Worm (Caenorhabditis elegans) whole organism, young adult: ENCODE results near the gene rnp-7.

ENCODE experiments used
- B0019.2 ChIP-seq: fragments of 200-800 bp; sonication (Bioruptor generic); conservative IDR thresholded peaks from 2 replicates; pipeline ENCODE4 v1.3.6; 2022; ENCODE audit warnings: missing genetic modification reagents, missing genetic modification characterization, missing compliant biosample characterization
- B0261.1 ChIP-seq: sonication (generic microtip); optimal IDR thresholded peaks from 2 replicates; lab custom pipeline; 2016; ENCODE audit warnings: mild to moderate bottlenecking, missing genetic modification characterization, moderate library complexity, missing compliant biosample characterization
- F22D6.2 ChIP-seq: sonication (generic microtip); optimal IDR thresholded peaks from 2 replicates; lab custom pipeline; 2016; ENCODE audit warnings: mild to moderate bottlenecking, missing genetic modification characterization, missing compliant biosample characterization
- F23B12.7 ChIP-seq: sonication (generic microtip); optimal IDR thresholded peaks from 2 replicates; lab custom pipeline; 2017; ENCODE audit warnings: missing genetic modification characterization, mild to moderate bottlenecking, missing compliant biosample characterization, antibody characterized with exemption, moderate library complexity; ENCODE audit not compliant: insufficient read depth
- F37B4.10 ChIP-seq: fragments of 200-800 bp; sonication (Bioruptor generic); IDR thresholded peaks from 2 replicates; pipeline ENCODE4 v1.3.6; 2022; ENCODE audit warnings: missing genetic modification characterization, missing compliant biosample characterization
- akir-1 ChIP-seq: fragments of 200-800 bp; sonication (Bioruptor generic); optimal IDR thresholded peaks from 2 replicates; lab custom pipeline; 2018; ENCODE audit warnings: mild to moderate bottlenecking, missing genetic modification characterization, moderate library complexity, missing compliant biosample characterization
- attf-3 ChIP-seq: fragments of 200-800 bp; sonication (Bioruptor generic); conservative IDR thresholded peaks from 2 replicates; pipeline ENCODE4 v1.3.6; 2022; ENCODE audit warnings: missing genetic modification reagents, missing genetic modification characterization, missing compliant biosample characterization
- attf-5 ChIP-seq: fragments of 200-800 bp; sonication (Bioruptor generic); optimal IDR thresholded peaks from 2 replicates; lab custom pipeline; 2018; ENCODE audit warnings: mild to moderate bottlenecking, missing genetic modification characterization, missing compliant biosample characterization
- ccch-3 ChIP-seq: fragments of 200-800 bp; sonication (Bioruptor generic); optimal IDR thresholded peaks from 2 replicates; lab custom pipeline; 2018; ENCODE audit warnings: mild to moderate bottlenecking, missing genetic modification characterization, missing compliant biosample characterization
- ceh-100 ChIP-seq: fragments of 200-800 bp; sonication (Bioruptor generic); IDR thresholded peaks from 2 replicates; pipeline ENCODE4 v1.3.6; 2022; ENCODE audit warnings: missing genetic modification reagents, missing genetic modification characterization, missing compliant biosample characterization
- dox-1 ChIP-seq: fragments of 200-800 bp; sonication (Bioruptor generic); IDR thresholded peaks from 2 replicates; pipeline ENCODE4 v1.3.6; 2022; ENCODE audit warnings: missing genetic modification reagents, missing genetic modification characterization, missing compliant biosample characterization
- hlh-26 ChIP-seq: fragments of 200-800 bp; sonication (Bioruptor generic); conservative IDR thresholded peaks from 2 replicates; pipeline ENCODE4 v1.3.6; 2022; ENCODE audit warnings: missing genetic modification reagents, missing genetic modification characterization, missing compliant biosample characterization
- hmg-1.2 ChIP-seq: fragments of 200-800 bp; sonication (Bioruptor generic); IDR thresholded peaks from 2 replicates; pipeline ENCODE4 v1.3.6; 2022; ENCODE audit warnings: missing genetic modification reagents, missing genetic modification characterization, missing compliant biosample characterization
- lag-1 ChIP-seq: fragments of 200-800 bp; sonication (Bioruptor generic); IDR thresholded peaks from 2 replicates; pipeline ENCODE4 v1.3.6; 2022; ENCODE audit warnings: missing genetic modification reagents, missing genetic modification characterization, missing compliant biosample characterization
- lin-26 ChIP-seq: fragments of 200-800 bp; sonication (Bioruptor generic); IDR thresholded peaks from 2 replicates; pipeline ENCODE4 v1.3.6; 2022; ENCODE audit warnings: missing genetic modification reagents, missing genetic modification characterization, missing compliant biosample characterization
- lin-40 ChIP-seq: sonication (generic microtip); optimal IDR thresholded peaks from 2 replicates; lab custom pipeline; 2016; ENCODE audit warnings: missing genetic modification characterization, mild to moderate bottlenecking, missing compliant biosample characterization, missing genotype, missing genetic modification reagents
- mes-4 ChIP-seq: sonication (generic microtip); optimal IDR thresholded peaks from 2 replicates; lab custom pipeline; 2016; ENCODE audit warnings: missing genotype, missing genetic modification characterization, missing compliant biosample characterization
- mxl-1 ChIP-seq: sonication (generic microtip); optimal IDR thresholded peaks from 2 replicates; lab custom pipeline; 2016; ENCODE audit warnings: missing genetic modification characterization, missing compliant biosample characterization
- nhr-80 ChIP-seq: sonication (generic microtip); optimal IDR thresholded peaks from 2 replicates; lab custom pipeline; 2016; ENCODE audit warnings: missing genetic modification characterization, missing compliant biosample characterization

rnp-7 gene

DNA sequence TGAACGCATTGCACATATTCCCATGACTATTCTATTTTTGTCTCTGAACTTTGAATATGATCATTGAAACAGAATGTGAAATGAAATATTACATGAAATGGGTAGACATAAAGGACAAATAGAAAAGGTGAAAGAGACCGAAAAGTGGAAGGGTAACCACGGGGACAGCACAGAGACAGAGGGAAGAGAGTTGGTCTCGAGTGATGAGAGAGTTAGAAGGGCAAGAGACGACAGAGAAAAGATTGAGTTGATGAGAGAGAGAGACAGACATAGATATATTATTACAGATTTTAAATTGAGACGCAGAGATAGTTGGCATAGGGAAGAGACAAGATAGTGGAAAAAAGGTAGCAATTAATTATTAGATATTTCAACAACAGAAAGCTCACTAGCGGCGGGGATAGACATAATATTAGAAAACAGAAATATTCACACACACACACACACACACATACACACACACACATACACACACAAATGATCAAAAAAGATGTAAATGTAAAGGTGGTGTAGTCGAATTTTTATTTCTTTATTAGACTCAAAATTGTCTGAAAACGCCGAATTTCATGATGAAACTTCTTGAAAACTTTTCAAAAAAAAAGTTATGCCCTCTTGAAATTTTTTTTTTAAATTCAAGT, 44.2 kb downstream of the rnp-7 start (continued):
- peak; percentile 71 for TF ChIP-seq attf-5 (GFP tag; lab: Kevin White, UChicago)
- TF ChIP-seq nhr-80 (tag; lab: Kevin White, UChicago) = peak; percentile 69
- TF ChIP-seq hmg-1.2 (GFP tag; lab: Robert Waterston, UW) = peak; percentile 79
- no peak for TF ChIP-seq F22D6.2 (tag; lab: Kevin White, UChicago)
- no peak for TF ChIP-seq hlh-26
- no peak for TF ChIP-seq F23B12.7 (tag; lab: Kevin White, UChicago)
- TF ChIP-seq ccch-3 (GFP tag; lab: Kevin White, UChicago) = no peak
- no peak for TF ChIP-seq mes-4 (tag; lab: Kevin White, UChicago)
- no peak for TF ChIP-seq attf-3 (GFP tag; lab: Robert Waterston, UW)
- no peak; the same call in 1 of the 2 replicates for TF ChIP-seq dox-1 (GFP tag; lab: Robert Waterston, UW)

DNA sequence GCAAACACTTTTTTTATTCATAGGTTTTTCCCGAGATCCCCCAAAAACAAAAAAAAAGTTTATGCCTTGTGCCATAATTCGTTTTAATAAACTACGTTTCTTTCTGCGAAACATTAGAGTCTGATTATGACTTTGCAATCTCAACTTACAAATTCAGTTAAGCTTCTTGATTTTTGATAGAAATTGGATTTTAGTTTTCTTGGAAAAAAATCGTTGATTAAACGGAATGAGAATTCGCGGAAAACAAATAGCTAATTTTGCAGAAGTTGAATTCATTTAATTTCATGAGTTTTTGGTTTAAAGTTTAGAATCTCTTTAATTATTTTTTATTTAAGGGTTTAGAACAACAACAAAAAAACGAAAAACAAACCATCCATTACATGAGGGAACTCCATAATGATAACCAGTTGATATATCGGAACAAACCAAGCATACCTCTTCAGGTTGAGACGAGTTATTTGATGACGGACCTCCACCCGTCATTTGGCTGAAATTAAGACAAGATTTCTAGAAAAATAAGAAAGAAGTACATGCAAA, 45.9 kb downstream of the rnp-7 start, which contains the start of gene nhr-10:
TSS of gene nhr-10 (minus strand) at position 487 of the 537 bp plus-strand sequence.
- TF ChIP-seq lin-26 (no peak), F37B4.10 (GFP tag; lab: Robert Waterston, UW) (no peak), lag-1 (no peak), ceh-100 (no peak), attf-5 (GFP tag; lab: Kevin White, UChicago) (no peak), nhr-80 (tag; lab: Kevin White, UChicago) (no peak), B0261.1 (tag; lab: Kevin White, UChicago) (no peak), B0019.2 (no peak), akir-1 (no peak), mxl-1 (tag; lab: Kevin White, UChicago) (no peak), lin-40 (tag; lab: Kevin White, UChicago) (no peak)

DNA sequence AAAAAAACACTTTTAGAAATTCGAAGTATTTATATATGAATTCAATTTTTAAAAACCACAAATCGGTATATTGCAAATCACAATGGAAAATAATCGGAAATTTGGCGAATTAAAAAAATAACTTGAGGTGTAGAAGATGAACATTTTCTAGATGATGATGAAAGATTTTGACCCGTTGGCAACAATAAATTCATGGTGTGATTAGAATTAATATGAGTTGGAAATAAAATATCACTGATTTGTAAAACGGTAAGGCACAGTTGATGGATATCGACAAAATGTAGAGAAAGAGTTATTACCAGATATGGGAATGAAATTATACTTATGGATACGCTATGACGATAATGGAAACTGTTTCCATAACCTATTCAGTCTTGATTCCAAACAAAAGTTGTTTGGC, 48.7 kb downstream of the rnp-7 start:
- no peak for TF ChIP-seq dox-1 (GFP tag; lab: Robert Waterston, UW)

DNA sequence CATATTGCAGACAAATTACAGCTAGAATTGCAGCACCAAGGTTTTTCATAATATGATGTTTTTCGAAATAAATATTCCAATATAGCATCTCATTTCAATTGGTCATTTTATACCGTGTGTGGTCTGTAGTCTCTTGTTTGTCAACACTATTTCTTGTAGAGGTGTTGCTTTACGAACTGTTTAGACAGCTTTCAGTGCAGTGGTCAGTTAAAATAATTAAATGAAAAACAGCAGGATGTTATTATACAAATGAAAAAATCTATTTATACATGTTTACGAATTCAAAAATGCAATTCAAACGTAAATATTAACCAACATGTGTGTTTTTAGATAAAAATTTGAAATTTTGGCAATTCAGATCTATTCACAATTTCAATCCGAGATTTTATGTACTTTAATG, 49.2 kb downstream of the rnp-7 start, which contains the start of gene B0280.7:
TSS of gene B0280.7 (minus strand) at position 101 of the 400 bp plus-strand sequence.
- TF ChIP-seq lin-26 (0 out of 2 replicates have a peak, but pooled peaks have one; percentile 18), mes-4 (tag; lab: Kevin White, UChicago) (no peak)
- TF ChIP-seq, all 124 proteins: peak for 1
